Worm (Caenorhabditis elegans) whole organism, early embryonic: Measurements from ENCODE around the gene C06E7.2.

ENCODE experiments used
- B0310.2 ChIP-seq: sonication (generic microtip); optimal IDR thresholded peaks from 2 replicates; lab custom pipeline; 2016; ENCODE audit warnings: mild to moderate bottlenecking, missing genetic modification characterization, missing compliant biosample characterization
- F13C5.2 ChIP-seq: sonication (generic microtip); optimal IDR thresholded peaks from 2 replicates; lab custom pipeline; 2017; ENCODE audit warnings: mild to moderate bottlenecking, missing genetic modification characterization, inconsistent platforms, missing compliant biosample characterization
- aly-1 ChIP-seq: sonication (generic microtip); optimal IDR thresholded peaks from 2 replicates; lab custom pipeline; 2016; ENCODE audit warnings: missing genetic modification characterization, missing compliant biosample characterization
- ama-1 ChIP-seq: fragments of 150-350 bp; optimal IDR thresholded peaks from 2 replicates; lab custom pipeline; 2014
- ets-7 ChIP-seq: sonication (generic microtip); optimal IDR thresholded peaks from 2 replicates; lab custom pipeline; 2016; ENCODE audit warnings: missing genotype, missing genetic modification characterization, missing compliant biosample characterization
- flt-1 ChIP-seq: fragments of 200-800 bp; sonication (Bioruptor generic); IDR thresholded peaks from 2 replicates; pipeline ENCODE4 v1.3.6; 2022; ENCODE audit warnings: missing genetic modification characterization, missing compliant biosample characterization
- hmbx-1 ChIP-seq: sonication (generic microtip); optimal IDR thresholded peaks from 2 replicates; lab custom pipeline; 2016; ENCODE audit warnings: mild to moderate bottlenecking, missing genetic modification characterization, missing compliant biosample characterization
- hmg-4 ChIP-seq: fragments of 200-800 bp; sonication (Bioruptor generic); optimal IDR thresholded peaks from 2 replicates; lab custom pipeline; 2018; ENCODE audit warnings: mild to moderate bottlenecking, missing genetic modification characterization, missing compliant biosample characterization
- hnd-1 ChIP-seq: sonication (generic microtip); optimal IDR thresholded peaks from 2 replicates; lab custom pipeline; 2016; ENCODE audit warnings: missing genetic modification characterization, missing compliant biosample characterization
- pes-1 ChIP-seq: fragments of 200-800 bp; sonication (Bioruptor generic); IDR thresholded peaks from 2 replicates; pipeline ENCODE4 v1.3.6; 2022; ENCODE audit warnings: missing genetic modification reagents, missing genetic modification characterization, missing compliant biosample characterization
- sea-1 ChIP-seq: fragments of 200-800 bp; sonication (Bioruptor generic); conservative IDR thresholded peaks from 2 replicates; pipeline ENCODE4 v1.3.6; 2022; ENCODE audit warnings: missing genetic modification characterization, missing compliant biosample characterization
- tbx-11 ChIP-seq: fragments of 200-800 bp; sonication (Bioruptor generic); IDR thresholded peaks from 2 replicates; pipeline ENCODE4 v1.3.6; 2022; ENCODE audit warnings: missing genetic modification characterization, missing compliant biosample characterization
- tbx-37 ChIP-seq: fragments of 200-800 bp; sonication (Bioruptor generic); conservative IDR thresholded peaks from 2 replicates; pipeline ENCODE4 v1.3.6; 2022; ENCODE audit warnings: missing genetic modification reagents, missing genetic modification characterization, missing compliant biosample characterization
- tra-4 ChIP-seq: sonication (generic microtip); optimal IDR thresholded peaks from 2 replicates; lab custom pipeline; 2017; ENCODE audit warnings: missing genetic modification characterization, missing compliant biosample characterization

DNA sequence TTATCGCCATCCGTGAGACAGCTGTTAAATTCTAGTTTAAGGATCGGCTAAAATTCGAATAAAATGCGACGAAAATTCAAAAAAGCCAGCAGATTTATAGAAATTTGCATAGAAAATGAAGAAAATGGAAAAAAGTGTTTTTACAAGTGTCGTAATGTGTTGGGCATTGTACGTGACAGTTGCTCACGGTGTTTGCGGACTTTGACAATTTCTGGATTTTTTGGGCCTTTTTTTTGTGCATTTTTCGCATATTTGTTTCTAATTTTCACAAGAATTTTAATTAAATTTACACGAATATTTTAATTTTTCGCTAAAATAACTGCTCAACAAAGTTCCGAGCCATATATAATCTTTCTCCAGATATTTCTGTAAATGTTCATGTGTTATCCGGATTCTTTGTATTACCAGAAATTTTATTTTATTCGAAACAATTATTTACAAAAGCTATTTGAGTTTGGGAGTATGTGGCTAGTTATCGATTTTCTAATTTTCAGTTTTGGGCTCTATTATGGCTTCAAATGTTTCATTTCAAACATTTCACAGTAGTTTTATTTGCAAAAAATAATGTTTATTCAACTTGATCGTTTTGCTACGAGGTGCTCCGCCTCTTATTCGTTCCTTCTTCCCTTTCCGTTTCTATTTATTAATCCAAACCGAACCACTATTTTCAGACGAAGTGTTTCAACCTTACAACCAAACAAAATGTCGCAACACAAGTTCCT lies 8.9 kb downstream of the C06E7.2 start, which contains the start of gene sams-3:
- TF ChIP-seq hnd-1 (no peak), ets-7 (tag; lab: Kevin White, UChicago) (no peak), ama-1 (no peak), pes-1 (GFP tag; lab: Robert Waterston, UW) (no peak), B0310.2 (tag; lab: Kevin White, UChicago) (no peak), F13C5.2 (peak; percentile 25), hmg-4 (GFP tag; lab: Kevin White, UChicago) (no peak), tbx-11 (GFP tag; lab: Robert Waterston, UW) (no peak), tra-4 (tag; lab: Kevin White, UChicago) (no peak), hmbx-1 (tag; lab: Kevin White, UChicago) (no peak), aly-1 (tag; lab: Kevin White, UChicago) (no peak), sea-1 (GFP tag; lab: Robert Waterston, UW) (no peak), flt-1 (no peak), tbx-37 (no peak)
